Fruit fly (Drosophila melanogaster) S2 (cell line): Measurements from ENCODE around the gene Catsup.

ENCODE experiments used
- CG8478 ChIP-seq: fragments of >200 bp; optimal IDR thresholded peaks from 2 replicates; lab custom pipeline; 2018
- CTCF ChIP-seq, 2 experiments: fragments of >200 bp; optimal IDR thresholded peaks; 2 replicates each; lab custom pipeline; 2018

Gene Catsup

DNA sequence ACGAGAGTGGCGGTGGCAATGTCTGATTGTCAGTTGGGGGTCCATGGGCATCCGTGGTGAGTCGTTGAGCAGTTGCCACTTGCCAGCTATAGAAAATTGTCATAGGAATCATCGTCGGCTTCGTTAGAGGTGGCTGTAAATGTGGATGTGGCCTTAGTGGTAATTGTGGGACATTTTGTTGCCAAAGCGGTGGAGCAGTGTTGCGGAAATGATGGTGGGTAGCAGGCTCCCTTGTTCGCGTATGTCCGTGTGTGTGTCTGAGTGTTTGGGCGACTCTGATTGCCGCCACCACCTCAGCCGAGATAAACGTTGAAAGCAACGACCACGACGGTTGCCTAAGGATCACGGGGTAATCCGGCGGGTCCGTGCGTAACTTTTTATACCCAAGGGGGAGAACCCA, 24.6 kb upstream of the Catsup start:
- TF ChIP-seq CG8478 (lab: Kevin White, UChicago) (no peak), CTCF (optimal IDR thresholded peaks at IDR 0.05; lab: Kevin White, UChicago) (no peak)

DNA sequence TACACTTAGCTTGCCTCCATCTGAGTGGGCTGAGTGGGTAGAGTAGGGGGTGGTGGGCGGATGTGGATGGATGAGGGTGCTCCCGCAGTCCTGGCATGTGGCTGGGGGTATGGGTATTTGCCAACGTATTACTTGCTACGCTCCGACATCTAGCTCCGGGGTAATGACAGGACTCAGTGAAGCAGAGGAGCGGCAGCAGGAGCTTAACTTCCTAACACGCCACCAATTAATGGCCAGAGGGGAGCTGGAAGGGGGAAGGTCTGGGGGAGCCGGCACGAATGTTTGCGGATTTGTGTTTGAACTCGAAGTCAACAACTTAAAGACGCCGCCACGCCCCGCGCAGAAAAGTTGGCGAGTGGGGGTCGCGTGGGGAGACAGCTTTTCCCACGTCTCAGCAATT, 23.4 kb upstream of the Catsup start:
- TF ChIP-seq CG8478 (lab: Kevin White, UChicago) (no peak), CTCF (optimal IDR thresholded peaks at IDR 0.05; lab: Kevin White, UChicago) (no peak)

dm6 chr2L:19019160-19019592, 22.5 kb upstream of the Catsup start:
- TF ChIP-seq CTCF (optimal IDR thresholded peaks at IDR 0.05; lab: Kevin White, UChicago) = no peak
- no peak for TF ChIP-seq CG8478 (lab: Kevin White, UChicago)

DNA sequence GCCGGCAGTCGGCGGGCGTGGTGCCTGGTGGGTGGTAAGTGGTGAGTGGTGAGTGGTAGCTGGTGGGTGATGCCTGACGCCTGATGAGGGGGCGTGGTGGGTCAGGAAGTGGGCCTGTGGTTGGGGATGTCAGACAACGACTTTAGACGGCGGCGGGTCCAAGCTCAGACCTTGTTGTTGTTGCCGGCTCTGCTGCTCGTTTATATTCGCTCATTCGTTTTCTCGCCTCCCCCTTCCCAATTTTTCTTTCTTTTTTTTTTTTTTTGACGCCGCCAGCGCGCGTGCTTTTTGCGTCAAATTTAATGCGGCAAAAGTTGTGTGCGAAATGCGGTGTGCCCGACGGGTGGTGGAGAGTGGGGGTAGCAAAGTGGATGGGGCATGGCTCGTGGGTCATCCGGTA, 22.0 kb upstream of the Catsup start:
- TF ChIP-seq CG8478 (lab: Kevin White, UChicago) (no peak), CTCF (optimal IDR thresholded peaks at IDR 0.05; lab: Kevin White, UChicago) (no peak)

DNA sequence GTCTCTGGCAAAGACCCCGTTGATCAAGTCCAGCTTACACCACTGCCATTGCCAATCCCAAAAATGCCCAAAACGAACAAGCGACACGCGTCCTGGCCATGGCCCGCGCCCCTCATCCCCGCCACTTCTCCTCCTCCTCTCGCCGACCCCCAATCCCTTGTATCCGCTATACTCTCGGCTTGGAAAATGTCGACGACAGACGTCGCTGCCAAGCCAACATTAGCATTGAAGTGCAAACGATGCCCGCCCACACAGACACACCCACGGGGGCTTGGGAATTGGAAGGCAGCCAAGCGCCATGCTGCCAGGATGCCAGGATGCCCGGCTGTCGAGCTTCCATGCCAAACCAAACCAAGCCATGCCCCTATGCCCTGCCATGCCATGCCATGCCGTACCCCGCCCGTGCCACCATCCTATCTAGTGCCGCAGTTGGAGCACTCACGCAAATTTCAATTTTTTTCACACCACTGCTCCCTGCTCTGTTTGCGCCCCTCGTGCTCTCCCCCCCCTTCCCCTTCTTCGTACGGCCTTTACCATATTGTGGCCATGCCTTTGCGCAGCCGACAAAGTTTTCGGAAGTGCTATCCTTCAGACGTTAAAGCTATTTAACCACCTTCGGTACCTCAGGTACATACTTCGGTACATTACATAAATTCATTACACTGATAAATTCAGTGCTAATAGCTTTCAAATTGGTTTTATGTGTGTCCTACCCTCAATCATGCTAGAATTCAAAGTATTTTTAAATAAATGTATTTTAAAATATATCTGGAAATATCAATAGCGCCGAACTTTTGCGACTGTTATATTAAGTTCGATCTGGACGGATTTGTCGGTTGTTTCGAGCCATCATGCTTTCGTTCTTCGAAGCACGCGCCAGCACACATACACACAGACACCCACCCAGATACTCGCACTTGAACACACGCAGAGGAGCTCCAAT, 20.1 kb upstream of the Catsup start:
- TF ChIP-seq CG8478 (lab: Kevin White, UChicago) (no peak), CTCF (optimal IDR thresholded peaks at IDR 0.05; lab: Kevin White, UChicago) (no peak)

dm6 chr2L:19022221-19022516, 19.5 kb upstream of the Catsup start, which contains the start of gene CG15172:
CG15172 (plus strand) TSS chr2L:19022417.
- TF ChIP-seq CG8478 (lab: Kevin White, UChicago) = no peak

dm6 chr2L:19023972-19024743, 17.5 kb upstream of the Catsup start:
- TF ChIP-seq CTCF (optimal IDR thresholded peaks at IDR 0.05; lab: Kevin White, UChicago) (no peak), CG8478 (lab: Kevin White, UChicago) (no peak)

DNA sequence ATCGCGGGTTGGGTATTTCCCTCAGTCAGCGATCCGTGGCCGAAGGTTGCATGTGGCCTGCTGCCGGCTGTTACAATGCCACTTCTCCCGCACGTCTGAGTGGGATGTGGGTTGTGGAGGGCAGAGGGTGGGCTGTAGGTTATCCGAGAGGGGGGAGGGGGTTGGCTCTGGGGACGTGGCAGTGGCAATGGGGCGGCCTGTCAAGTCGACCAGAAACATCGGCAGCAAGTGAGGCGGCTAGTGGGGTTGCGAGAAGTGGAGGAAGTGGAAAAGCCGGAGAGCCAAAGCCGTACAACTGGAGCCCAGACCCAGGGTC, 17.0 kb upstream of the Catsup start:
- TF ChIP-seq CG8478 (lab: Kevin White, UChicago) (no peak), CTCF (optimal IDR thresholded peaks at IDR 0.05; lab: Kevin White, UChicago) (no peak)

DNA sequence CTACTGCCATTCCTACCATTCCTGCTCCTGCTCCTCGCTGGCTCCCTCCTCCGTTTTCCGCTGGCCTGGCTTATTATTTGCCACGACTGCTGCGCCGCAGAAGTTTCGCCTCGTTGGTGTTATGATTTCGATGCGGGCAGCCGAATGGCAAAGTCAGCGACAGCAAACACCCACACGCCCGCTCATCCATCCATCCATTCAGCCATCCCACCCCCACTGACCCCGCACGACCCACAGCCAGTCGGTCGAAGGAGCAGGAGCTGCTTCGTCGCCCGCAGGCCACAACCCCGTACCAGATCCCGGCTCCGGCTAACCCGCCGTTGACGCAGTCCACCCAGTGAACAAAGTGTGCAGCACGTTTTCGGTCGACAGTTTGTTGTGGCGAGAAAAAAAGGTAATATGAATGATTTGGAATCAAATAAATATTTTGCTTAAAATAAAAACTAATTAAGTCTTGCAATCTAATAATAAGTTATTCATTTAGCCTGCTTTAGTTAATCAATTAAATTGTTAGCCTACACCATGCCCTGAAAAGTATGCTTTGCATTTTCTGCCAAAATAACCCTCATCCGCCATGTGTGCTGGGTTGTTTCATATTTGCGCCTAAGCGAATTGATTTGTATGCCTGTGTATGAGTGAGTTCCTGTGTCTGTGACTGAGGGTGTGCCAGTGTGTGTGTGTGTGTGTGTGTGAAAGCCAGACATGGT, 15.0 kb upstream of the Catsup start:
- TF ChIP-seq CG8478 (lab: Kevin White, UChicago) (no peak), CTCF (optimal IDR thresholded peaks at IDR 0.05; lab: Kevin White, UChicago) (no peak)

DNA sequence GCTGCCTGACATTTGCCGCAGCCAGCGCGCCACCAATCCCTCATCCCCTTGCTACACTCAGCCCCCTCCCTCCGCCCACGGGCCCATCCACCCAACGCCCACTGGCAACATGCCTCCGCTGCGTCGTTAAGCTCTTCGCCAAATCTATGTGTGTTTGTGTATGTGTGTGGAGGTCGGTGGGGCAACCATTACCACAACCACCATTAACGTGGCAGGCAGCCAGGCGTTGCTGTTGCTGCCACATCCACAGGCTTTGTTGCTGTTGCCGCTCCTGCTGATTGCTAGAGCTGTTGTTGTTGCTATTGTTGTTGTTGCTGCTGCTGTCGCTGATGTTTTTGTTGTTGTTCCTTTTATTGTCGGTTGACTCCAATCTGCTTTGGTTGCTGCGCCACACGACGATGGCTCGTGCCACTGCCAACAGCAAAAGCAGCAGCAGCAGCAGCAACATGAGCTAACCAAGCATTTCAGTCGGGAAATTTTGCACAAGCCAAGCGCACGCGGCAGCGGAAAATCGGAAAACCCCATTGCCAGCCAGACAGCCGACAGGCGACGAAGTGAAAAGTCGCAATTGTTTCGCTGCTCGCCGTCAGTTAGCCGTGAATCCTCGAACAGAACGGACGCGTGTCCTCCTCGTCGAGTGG, 14.3 kb upstream of the Catsup start, which contains the start of gene Sidpn:
Gene Sidpn, plus strand, starts transcription at position 465 of the 641 bp plus-strand sequence.
- TF ChIP-seq CTCF (optimal IDR thresholded peaks at IDR 0.05; lab: Kevin White, UChicago) (no peak), CG8478 (lab: Kevin White, UChicago) (no peak)

DNA sequence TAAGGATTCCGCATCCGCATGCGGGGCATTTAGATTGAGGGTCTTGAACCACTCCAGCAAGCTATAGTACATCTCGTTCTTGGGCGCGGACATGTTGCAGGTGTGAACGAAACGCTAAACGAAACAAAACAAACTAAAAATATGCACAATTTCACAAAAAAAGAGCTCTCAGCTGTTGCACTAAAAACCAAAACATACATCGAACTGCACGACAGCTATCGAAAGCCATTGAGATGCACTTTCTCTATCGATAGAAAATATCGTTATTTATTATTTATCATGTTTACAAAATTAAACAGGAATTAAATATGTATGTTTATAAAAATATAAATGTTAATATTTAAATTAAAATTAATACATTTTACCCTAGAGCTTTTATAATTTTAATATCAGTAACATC, 8.4 kb upstream of the Catsup start, which contains the start of gene hook:
Gene hook, minus strand, starts transcription at position 211 of the 400 bp plus-strand sequence.
- TF ChIP-seq CTCF (optimal IDR thresholded peaks at IDR 0.05; lab: Kevin White, UChicago) (no peak), CG8478 (lab: Kevin White, UChicago) (no peak)

- no peak for TF ChIP-seq CTCF (optimal IDR thresholded peaks at IDR 0.05; lab: Kevin White, UChicago)
- TF ChIP-seq CG8478 (lab: Kevin White, UChicago) = no peak
Measured at dm6 chr2L:19034213-19034929, 7.3 kb upstream of the Catsup start, which contains the start of the genes mib2 and CG31800. mib2 (plus strand) TSS chr2L:19034444. CG31800 (minus strand) TSS chr2L:19034576.

- TF ChIP-seq CG8478 (lab: Kevin White, UChicago) = no peak
- TF ChIP-seq CTCF (optimal IDR thresholded peaks at IDR 0.05; lab: Kevin White, UChicago) = no peak
Measured at dm6 chr2L:19035013-19035412, 6.6 kb upstream of the Catsup start.
